Fruit fly (Drosophila melanogaster) whole organism, prepupa: Measurements from ENCODE around the gene CG6454.
A peak's percentile ranks its signal among the peaks of the same experiment; 100 is the strongest.

Experiments
- Blimp-1 ChIP-seq: fragments of 200-800 bp; sonication (Bioruptor generic); optimal IDR thresholded peaks from 3 replicates; lab custom pipeline; 2017; ENCODE audit warnings: missing biosample characterization, missing genetic modification characterization, mild to moderate bottlenecking, moderate library complexity, missing genetic modification reagents
- CG10631 ChIP-seq: fragments of 200-800 bp; sonication (Bioruptor generic); optimal IDR thresholded peaks from 2 replicates; lab custom pipeline; 2016; ENCODE audit warnings: missing biosample characterization, missing genetic modification characterization
- CG11294 ChIP-seq: fragments of 200-800 bp; sonication (Bioruptor generic); IDR thresholded peaks from 2 replicates; pipeline ENCODE4 v1.3.6; 2022; ENCODE audit warnings: missing biosample characterization, missing genetic modification characterization
- CG11762 ChIP-seq: fragments of 200-800 bp; sonication (Bioruptor generic); optimal IDR thresholded peaks from 3 replicates; lab custom pipeline; 2016; ENCODE audit warnings: missing biosample characterization, missing genetic modification characterization; ENCODE audit not compliant: insufficient read depth
- CG11902 ChIP-seq: fragments of 200-800 bp; sonication (Bioruptor generic); optimal IDR thresholded peaks from 3 replicates; lab custom pipeline; 2016; ENCODE audit warnings: missing biosample characterization, missing genetic modification characterization
- CG15336 ChIP-seq: fragments of 200-800 bp; sonication (Bioruptor generic); IDR thresholded peaks from 2 replicates; pipeline ENCODE4 v1.3.6; 2022; ENCODE audit warnings: missing biosample characterization, missing genetic modification characterization
- CG1621 ChIP-seq: fragments of 200-800 bp; sonication (Bioruptor generic); optimal IDR thresholded peaks from 3 replicates; lab custom pipeline; 2018; ENCODE audit warnings: missing biosample characterization, mild to moderate bottlenecking, missing genetic modification characterization
- CG16779 ChIP-seq: fragments of 200-800 bp; sonication (Bioruptor generic); optimal IDR thresholded peaks from 3 replicates; lab custom pipeline; 2017; ENCODE audit warnings: missing biosample characterization, mild to moderate bottlenecking, missing genetic modification characterization
- CG3032 ChIP-seq: fragments of 200-800 bp; optimal IDR thresholded peaks from 2 replicates; lab custom pipeline; 2019; ENCODE audit warnings: missing biosample characterization, mild to moderate bottlenecking, missing genetic modification characterization, moderate library complexity
- CG31627 ChIP-seq: fragments of 200-800 bp; sonication (Bioruptor generic); optimal IDR thresholded peaks from 3 replicates; lab custom pipeline; 2016; ENCODE audit warnings: missing biosample characterization, missing genetic modification characterization
- CG32006 ChIP-seq: fragments of 200-800 bp; sonication (Bioruptor generic); optimal IDR thresholded peaks from 3 replicates; lab custom pipeline; 2017; ENCODE audit warnings: missing biosample characterization, mild to moderate bottlenecking, missing genetic modification characterization
- CG34406 ChIP-seq: fragments of 200-800 bp; sonication (Bioruptor generic); optimal IDR thresholded peaks from 3 replicates; lab custom pipeline; 2016; ENCODE audit warnings: missing biosample characterization, missing genetic modification characterization
- CG3919 ChIP-seq: fragments of 200-800 bp; sonication (Bioruptor generic); optimal IDR thresholded peaks from 3 replicates; lab custom pipeline; 2016; ENCODE audit warnings: missing biosample characterization, missing genetic modification characterization
- CG4318 ChIP-seq: fragments of 200-800 bp; sonication (Bioruptor generic); optimal IDR thresholded peaks from 3 replicates; lab custom pipeline; 2017; ENCODE audit warnings: missing biosample characterization, mild to moderate bottlenecking, missing genetic modification characterization
- CG6808 ChIP-seq: fragments of 200-800 bp; sonication (Bioruptor generic); optimal IDR thresholded peaks from 3 replicates; lab custom pipeline; 2017; ENCODE audit warnings: missing biosample characterization, missing genetic modification characterization, mild to moderate bottlenecking, moderate library complexity, missing genetic modification reagents
- CG6854 ChIP-seq: fragments of 200-800 bp; sonication (Bioruptor generic); optimal IDR thresholded peaks from 2 replicates; lab custom pipeline; 2017; ENCODE audit warnings: missing biosample characterization, mild to moderate bottlenecking, missing genetic modification characterization
- CG7368 ChIP-seq: fragments of 200-800 bp; sonication (Bioruptor generic); optimal IDR thresholded peaks from 3 replicates; lab custom pipeline; 2016; ENCODE audit warnings: missing biosample characterization, missing genetic modification characterization
- CG8119 ChIP-seq: fragments of 200-800 bp; sonication (Bioruptor generic); IDR thresholded peaks from 3 replicates; pipeline ENCODE4 v1.3.6; 2022; ENCODE audit warnings: missing biosample characterization, missing genetic modification characterization
- CG8319 ChIP-seq: fragments of 200-800 bp; sonication (Bioruptor generic); optimal IDR thresholded peaks from 3 replicates; lab custom pipeline; 2016; ENCODE audit warnings: missing biosample characterization, missing genetic modification characterization
- CG9139 ChIP-seq: fragments of 200-800 bp; sonication (Bioruptor generic); optimal IDR thresholded peaks from 3 replicates; lab custom pipeline; 2017; ENCODE audit warnings: missing biosample characterization, mild to moderate bottlenecking, missing genetic modification characterization
- Eip75B ChIP-seq: fragments of 200-800 bp; sonication (Bioruptor generic); optimal IDR thresholded peaks from 3 replicates; lab custom pipeline; 2016; ENCODE audit warnings: missing biosample characterization, missing genetic modification characterization
- Eip78C ChIP-seq: fragments of 200-800 bp; sonication (Bioruptor generic); peaks from one replicate; lab custom pipeline; 2016; ENCODE audit warnings: missing biosample characterization, missing genetic modification characterization
- Eip93F ChIP-seq: fragments of 200-800 bp; sonication (Bioruptor generic); optimal IDR thresholded peaks from 2 replicates; lab custom pipeline; 2016; ENCODE audit warnings: missing biosample characterization, mild to moderate bottlenecking, missing genetic modification characterization
- Ets21C ChIP-seq: fragments of 200-800 bp; sonication (Bioruptor generic); optimal IDR thresholded peaks from 3 replicates; lab custom pipeline; 2016; ENCODE audit warnings: missing biosample characterization, missing genetic modification characterization
- Ets96B ChIP-seq: fragments of 200-800 bp; optimal IDR thresholded peaks from 2 replicates; lab custom pipeline; 2019; ENCODE audit warnings: missing biosample characterization, mild to moderate bottlenecking, missing genetic modification characterization, moderate library complexity
- Gug ChIP-seq: fragments of 200-800 bp; sonication (Bioruptor generic); IDR thresholded peaks from 2 replicates; pipeline ENCODE4 v1.3.6; 2022; ENCODE audit warnings: missing biosample characterization, missing genetic modification characterization
- Hr38 ChIP-seq: sonication (Bioruptor generic); optimal IDR thresholded peaks from 2 replicates; lab custom pipeline; 2016; ENCODE audit warnings: missing biosample characterization, missing genetic modification characterization
- Hr39 ChIP-seq: fragments of 200-800 bp; sonication (Bioruptor generic); optimal IDR thresholded peaks from 2 replicates; lab custom pipeline; 2016; ENCODE audit warnings: missing biosample characterization, missing genetic modification characterization
- Hr4 ChIP-seq: fragments of 200-800 bp; sonication (Bioruptor generic); optimal IDR thresholded peaks from 3 replicates; lab custom pipeline; 2016; ENCODE audit warnings: missing biosample characterization, missing genetic modification characterization
- Lpt ChIP-seq: fragments of 200-800 bp; sonication (Bioruptor generic); optimal IDR thresholded peaks from 3 replicates; lab custom pipeline; 2016; ENCODE audit warnings: missing biosample characterization, missing genetic modification characterization
- Met ChIP-seq: fragments of 200-800 bp; sonication (Bioruptor generic); optimal IDR thresholded peaks from 3 replicates; lab custom pipeline; 2016; ENCODE audit warnings: missing biosample characterization, missing genetic modification characterization
- OdsH ChIP-seq: fragments of 200-800 bp; sonication (Bioruptor generic); optimal IDR thresholded peaks from 3 replicates; lab custom pipeline; 2016; ENCODE audit warnings: missing biosample characterization, missing genetic modification characterization
- Sox102F ChIP-seq: fragments of 200-800 bp; sonication (Bioruptor generic); optimal IDR thresholded peaks from 2 replicates; lab custom pipeline; 2016; ENCODE audit warnings: missing biosample characterization, mild to moderate bottlenecking, missing genetic modification characterization
- Sox14 ChIP-seq: fragments of 200-800 bp; sonication (Bioruptor generic); optimal IDR thresholded peaks from 3 replicates; lab custom pipeline; 2016; ENCODE audit warnings: missing biosample characterization, missing genetic modification characterization
- Sox15 ChIP-seq: fragments of 200-800 bp; sonication (Bioruptor generic); optimal IDR thresholded peaks from 3 replicates; lab custom pipeline; 2016; ENCODE audit warnings: missing biosample characterization, missing genetic modification characterization
- achi ChIP-seq: fragments of 200-800 bp; sonication (Bioruptor generic); optimal IDR thresholded peaks from 3 replicates; lab custom pipeline; 2016; ENCODE audit warnings: missing biosample characterization, missing genetic modification characterization
- acj6 ChIP-seq: fragments of 200-800 bp; sonication (Bioruptor generic); optimal IDR thresholded peaks from 3 replicates; lab custom pipeline; 2016; ENCODE audit warnings: missing biosample characterization, missing genetic modification characterization
- cyc ChIP-seq: fragments of 200-800 bp; sonication (Bioruptor generic); optimal IDR thresholded peaks from 3 replicates; lab custom pipeline; 2016; ENCODE audit warnings: missing biosample characterization, missing genetic modification characterization
- dac ChIP-seq: fragments of 200-800 bp; sonication (Bioruptor generic); optimal IDR thresholded peaks from 2 replicates; lab custom pipeline; 2017; ENCODE audit warnings: missing biosample characterization, mild to moderate bottlenecking, missing genetic modification characterization
- dsx ChIP-seq: fragments of 200-800 bp; optimal IDR thresholded peaks from 3 replicates; lab custom pipeline; 2019; ENCODE audit warnings: missing biosample characterization, mild to moderate bottlenecking, missing genetic modification characterization, moderate library complexity; ENCODE audit not compliant: poor library complexity, severe bottlenecking
- eg ChIP-seq: fragments of 200-800 bp; sonication (Bioruptor generic); IDR thresholded peaks from 3 replicates; pipeline ENCODE4 v1.3.6; 2022; ENCODE audit warnings: missing biosample characterization, missing genetic modification characterization
- esn ChIP-seq: fragments of 200-800 bp; sonication (Bioruptor generic); optimal IDR thresholded peaks from 2 replicates; lab custom pipeline; 2016; ENCODE audit warnings: missing biosample characterization, mild to moderate bottlenecking, missing genetic modification characterization, moderate library complexity
- fd59A ChIP-seq: fragments of 200-800 bp; sonication (Bioruptor generic); optimal IDR thresholded peaks from 2 replicates; lab custom pipeline; 2017; ENCODE audit warnings: missing biosample characterization, mild to moderate bottlenecking, missing genetic modification characterization, missing genetic modification reagents
- fd85E ChIP-seq: fragments of 200-800 bp; sonication (Bioruptor generic); optimal IDR thresholded peaks from 3 replicates; lab custom pipeline; 2016; ENCODE audit warnings: missing biosample characterization, missing genetic modification characterization
- fkh ChIP-seq: fragments of 200-800 bp; sonication (Bioruptor generic); optimal IDR thresholded peaks from 3 replicates; lab custom pipeline; 2017; ENCODE audit warnings: missing biosample characterization, mild to moderate bottlenecking, missing genetic modification characterization, moderate library complexity
- net ChIP-seq: fragments of 200-800 bp; sonication (Bioruptor generic); optimal IDR thresholded peaks from 3 replicates; lab custom pipeline; 2016; ENCODE audit warnings: missing biosample characterization, missing genetic modification characterization
- pdm3 ChIP-seq: fragments of 200-800 bp; sonication (Bioruptor generic); optimal IDR thresholded peaks from 3 replicates; lab custom pipeline; 2016; ENCODE audit warnings: missing biosample characterization, missing genetic modification characterization
- salr ChIP-seq, 2 experiments: fragments of 200-800 bp; sonication (Bioruptor generic); optimal IDR thresholded peaks; 3 replicates each; lab custom pipeline; 2016 to 2018; ENCODE audit warnings: missing biosample characterization in 2 of 2, missing genetic modification characterization in 2 of 2, mild to moderate bottlenecking in 1 of 2
- spab ChIP-seq: fragments of 200-800 bp; sonication (Bioruptor generic); optimal IDR thresholded peaks from 2 replicates; lab custom pipeline; 2017; ENCODE audit warnings: missing biosample characterization, mild to moderate bottlenecking, missing genetic modification characterization, missing genetic modification reagents
- svp ChIP-seq: fragments of 200-800 bp; sonication (Bioruptor generic); peaks from one replicate; lab custom pipeline; 2016; ENCODE audit warnings: missing biosample characterization, missing genetic modification characterization
- vri ChIP-seq: fragments of 200-800 bp; sonication (Bioruptor generic); optimal IDR thresholded peaks from 3 replicates; lab custom pipeline; 2016; ENCODE audit warnings: missing biosample characterization, mild to moderate bottlenecking, missing genetic modification characterization

Gene CG6454

dm6 chr3R:24348420-24349190 lies at the start of gene CG6454, which contains the start of gene CG5746:
CG6454 (plus strand) TSS chr3R:24349182.
CG5746 (minus strand) TSS chr3R:24348791.
- TF ChIP-seq achi (GFP tag; lab: Kevin White, UChicago) (no peak), CG34406 (GFP tag; lab: Kevin White, UChicago) (no peak), spab (GFP tag; lab: Kevin White, UChicago) (no peak), OdsH (GFP tag; lab: Kevin White, UChicago) (no peak), dsx (GFP tag; lab: Kevin White, UChicago) (no peak), CG16779 (tag; lab: Kevin White, UChicago) (no peak), net (no peak), Gug (GFP tag; lab: Robert Waterston, UW) (0 out of 2 replicates have a peak, but pooled peaks have one; percentile 9), Blimp-1 (GFP tag; lab: Kevin White, UChicago) (no peak), eg (GFP tag; lab: Robert Waterston, UW) (no peak; the same call in 2 of the 3 replicates), CG9139 (GFP tag; lab: Kevin White, UChicago) (no peak), Ets21C (no peak), fkh (GFP tag; lab: Kevin White, UChicago) (no peak), CG32006 (GFP tag; lab: Kevin White, UChicago) (no peak), Sox14 (GFP tag; lab: Kevin White, UChicago) (no peak), svp (GFP tag; lab: Kevin White, UChicago) (no peak), vri (GFP tag; lab: Kevin White, UChicago) (no peak), fd85E (GFP tag; lab: Kevin White, UChicago) (no peak), Sox15 (peak; percentile 47), CG6854 (GFP tag; lab: Kevin White, UChicago) (no peak), CG7368 (GFP tag; lab: Kevin White, UChicago) (no peak), CG8319 (GFP tag; lab: Kevin White, UChicago) (no peak), Sox102F (GFP tag; lab: Kevin White, UChicago) (no peak), CG6808 (GFP tag; lab: Kevin White, UChicago) (no peak), CG31627 (peak; percentile 79), CG10631 (GFP tag; lab: Kevin White, UChicago) (no peak), fd59A (no peak), CG1621 (tag; lab: Kevin White, UChicago) (no peak), Hr4 (no peak), CG4318 (GFP tag; lab: Kevin White, UChicago) (no peak), pdm3 (no peak), Eip93F (GFP tag; lab: Kevin White, UChicago) (no peak), CG15336 (GFP tag; lab: Robert Waterston, UW) (no peak), CG3032 (tag; lab: Kevin White, UChicago) (no peak), Eip75B (GFP tag; lab: Kevin White, UChicago) (no peak), CG3919 (no peak), Hr39 (no peak), CG11294 (GFP tag; lab: Robert Waterston, UW) (peak; percentile 18; the same call in 1 of the 2 replicates), CG8119 (GFP tag; lab: Robert Waterston, UW) (no peak), dac (GFP tag; lab: Kevin White, UChicago) (no peak), Lpt (no peak), Hr38 (GFP tag; lab: Kevin White, UChicago) (no peak), CG11762 (GFP tag; lab: Kevin White, UChicago) (no peak), acj6 (no peak), esn (peak; percentile 76), CG11902 (GFP tag; lab: Kevin White, UChicago) (peak; percentile 44), Met (GFP tag; lab: Kevin White, UChicago) (no peak), salr (GFP tag; optimal IDR thresholded peaks at IDR 0.05; lab: Kevin White, UChicago) (no peak), cyc (peak; percentile 61), Ets96B (tag; lab: Kevin White, UChicago) (no peak), Eip78C (GFP tag; lab: Kevin White, UChicago) (no peak)
